Worm (Caenorhabditis elegans) whole organism, L2 larva: ENCODE measurements around the gene nprl-2.

ENCODE experiments used
- C34F6.9 ChIP-seq: fragments of 150-350 bp; optimal IDR thresholded peaks from 2 replicates; lab custom pipeline; 2014; ENCODE audit warnings: missing biosample characterization, missing genetic modification characterization
- F13H6.1 ChIP-seq: sonication (generic microtip); optimal IDR thresholded peaks from 2 replicates; lab custom pipeline; 2016; ENCODE audit warnings: missing genetic modification characterization, missing compliant biosample characterization
- R02D3.7 ChIP-seq: fragments of 150-350 bp; optimal IDR thresholded peaks from 2 replicates; lab custom pipeline; 2014; ENCODE audit warnings: missing biosample characterization, missing genetic modification characterization
- Y55F3AM.14 ChIP-seq: fragments of 200-800 bp; sonication (Bioruptor generic); optimal IDR thresholded peaks from 2 replicates; lab custom pipeline; 2018; ENCODE audit warnings: mild to moderate bottlenecking, missing genetic modification characterization, missing compliant biosample characterization
- ZK546.5 ChIP-seq: sonication (generic microtip); optimal IDR thresholded peaks from 2 replicates; lab custom pipeline; 2017; ENCODE audit warnings: missing biosample characterization, missing genetic modification characterization
- alr-1 ChIP-seq: fragments of 150-350 bp; optimal IDR thresholded peaks from 2 replicates; lab custom pipeline; 2014; ENCODE audit warnings: missing biosample characterization, missing genetic modification characterization
- aly-2 ChIP-seq: fragments of 150-350 bp; optimal IDR thresholded peaks from 2 replicates; lab custom pipeline; 2014; ENCODE audit warnings: missing biosample characterization, missing genetic modification characterization
- ama-1 ChIP-seq: fragments of 150-350 bp; optimal IDR thresholded peaks from 2 replicates; lab custom pipeline; 2018; ENCODE audit warnings: inconsistent platforms
- blmp-1 ChIP-seq: sonication (generic microtip); optimal IDR thresholded peaks from 2 replicates; lab custom pipeline; 2017; ENCODE audit warnings: missing genetic modification characterization, mild to moderate bottlenecking, missing compliant biosample characterization, antibody characterized with exemption, moderate library complexity; ENCODE audit not compliant: insufficient read depth
- ceh-16 ChIP-seq: fragments of 150-350 bp; optimal IDR thresholded peaks from 2 replicates; lab custom pipeline; 2014; ENCODE audit warnings: missing biosample characterization, missing genetic modification characterization
- ceh-82 ChIP-seq: fragments of 150-350 bp; optimal IDR thresholded peaks from 2 replicates; lab custom pipeline; 2014; ENCODE audit warnings: missing biosample characterization, missing genetic modification characterization
- crh-2 ChIP-seq: sonication (generic microtip); optimal IDR thresholded peaks from 2 replicates; lab custom pipeline; 2017; ENCODE audit warnings: missing biosample characterization, missing genetic modification characterization
- dmd-4 ChIP-seq: sonication (generic microtip); optimal IDR thresholded peaks from 2 replicates; lab custom pipeline; 2017; ENCODE audit warnings: missing biosample characterization, missing genetic modification characterization
- egl-27 ChIP-seq: sonication (generic microtip); optimal IDR thresholded peaks from 3 replicates; lab custom pipeline; 2017; ENCODE audit warnings: missing biosample characterization, missing genetic modification reagents, missing genetic modification characterization
- elt-1 ChIP-seq: fragments of 150-350 bp; optimal IDR thresholded peaks from 2 replicates; lab custom pipeline; 2014; ENCODE audit warnings: missing biosample characterization, missing genetic modification characterization
- fos-1 ChIP-seq: fragments of 150-350 bp; optimal IDR thresholded peaks from 2 replicates; lab custom pipeline; 2014; ENCODE audit warnings: missing biosample characterization, missing genetic modification characterization
- gmeb-1 ChIP-seq: fragments of 150-350 bp; optimal IDR thresholded peaks from 2 replicates; lab custom pipeline; 2014; ENCODE audit warnings: missing biosample characterization, missing genetic modification characterization
- lin-13 ChIP-seq: fragments of 150-350 bp; optimal IDR thresholded peaks from 2 replicates; lab custom pipeline; 2014; ENCODE audit warnings: missing biosample characterization, missing genetic modification reagents, missing genetic modification characterization
- lin-39 ChIP-seq: fragments of 150-350 bp; optimal IDR thresholded peaks from 2 replicates; lab custom pipeline; 2014; ENCODE audit warnings: missing biosample characterization, missing genetic modification reagents, missing genetic modification characterization
- lsy-2 ChIP-seq, 2 experiments: fragments of 150-350 bp in 1 of 2; sonication (generic microtip) in 1 of 2; optimal IDR thresholded peaks; 2 replicates each; lab custom pipeline; 2014 to 2017; ENCODE audit warnings: missing biosample characterization in 2 of 2, missing genetic modification characterization in 2 of 2
- mbf-1 ChIP-seq: sonication (generic microtip); optimal IDR thresholded peaks from 2 replicates; lab custom pipeline; 2017; ENCODE audit warnings: missing biosample characterization, missing genetic modification characterization
- mdl-1 ChIP-seq, 2 experiments: fragments of 150-350 bp in 1 of 2; sonication (generic microtip) in 1 of 2; optimal IDR thresholded peaks; 2 replicates each; lab custom pipeline; 2017; ENCODE audit warnings: missing biosample characterization in 2 of 2, missing genetic modification characterization in 2 of 2
- nhr-11 ChIP-seq: fragments of 150-350 bp; optimal IDR thresholded peaks from 2 replicates; lab custom pipeline; 2014; ENCODE audit warnings: missing biosample characterization, missing genetic modification characterization
- nhr-129 ChIP-seq: fragments of 150-350 bp; optimal IDR thresholded peaks from 2 replicates; lab custom pipeline; 2014; ENCODE audit warnings: missing biosample characterization, missing genetic modification characterization
- nhr-21 ChIP-seq: fragments of 150-350 bp; optimal IDR thresholded peaks from 2 replicates; lab custom pipeline; 2014; ENCODE audit warnings: missing biosample characterization, missing genetic modification characterization
- nhr-23 ChIP-seq: fragments of 150-350 bp; optimal IDR thresholded peaks from 2 replicates; lab custom pipeline; 2014; ENCODE audit warnings: missing biosample characterization, missing genetic modification reagents, missing genetic modification characterization
- nhr-237 ChIP-seq: fragments of 150-350 bp; optimal IDR thresholded peaks from 2 replicates; lab custom pipeline; 2014; ENCODE audit warnings: missing biosample characterization, missing genetic modification characterization
- nhr-6 ChIP-seq: fragments of 150-350 bp; optimal IDR thresholded peaks from 2 replicates; lab custom pipeline; 2014; ENCODE audit warnings: missing biosample characterization, missing genetic modification characterization
- nhr-77 ChIP-seq: fragments of 150-350 bp; optimal IDR thresholded peaks from 2 replicates; lab custom pipeline; 2014; ENCODE audit warnings: missing biosample characterization, missing genetic modification characterization
- sem-4 ChIP-seq: fragments of 150-350 bp; optimal IDR thresholded peaks from 2 replicates; lab custom pipeline; 2014; ENCODE audit warnings: missing biosample characterization, missing genetic modification reagents, missing genetic modification characterization
- skn-1 ChIP-seq: sonication (generic microtip); optimal IDR thresholded peaks from 2 replicates; lab custom pipeline; 2017; ENCODE audit warnings: missing biosample characterization, missing genetic modification characterization
- sma-3 ChIP-seq: sonication (generic microtip); optimal IDR thresholded peaks from 2 replicates; lab custom pipeline; 2016; ENCODE audit warnings: missing genetic modification reagents, missing genetic modification characterization, missing compliant biosample characterization
- snpc-4 ChIP-seq: fragments of 150-350 bp; optimal IDR thresholded peaks from 2 replicates; lab custom pipeline; 2014; ENCODE audit warnings: missing biosample characterization, missing genetic modification characterization
- unc-39 ChIP-seq: fragments of 150-350 bp; optimal IDR thresholded peaks from 2 replicates; lab custom pipeline; 2014; ENCODE audit warnings: missing biosample characterization, missing genetic modification characterization
- unc-55 ChIP-seq: fragments of 150-350 bp; sonication (generic microtip); optimal IDR thresholded peaks from 3 replicates; lab custom pipeline; 2014; ENCODE audit warnings: missing biosample characterization, missing genetic modification reagents, missing genetic modification characterization
- zag-1 ChIP-seq: fragments of 150-350 bp; optimal IDR thresholded peaks from 2 replicates; lab custom pipeline; 2014; ENCODE audit warnings: missing biosample characterization, missing genetic modification characterization
- ztf-1 ChIP-seq: fragments of 200-800 bp; sonication (Bioruptor generic); conservative IDR thresholded peaks from 2 replicates; pipeline ENCODE4 v1.3.6; 2022; ENCODE audit warnings: missing genetic modification characterization, missing compliant biosample characterization
- ztf-11 ChIP-seq: sonication (generic microtip); optimal IDR thresholded peaks from 2 replicates; lab custom pipeline; 2017; ENCODE audit warnings: missing biosample characterization, missing genetic modification characterization

The nprl-2 gene

DNA sequence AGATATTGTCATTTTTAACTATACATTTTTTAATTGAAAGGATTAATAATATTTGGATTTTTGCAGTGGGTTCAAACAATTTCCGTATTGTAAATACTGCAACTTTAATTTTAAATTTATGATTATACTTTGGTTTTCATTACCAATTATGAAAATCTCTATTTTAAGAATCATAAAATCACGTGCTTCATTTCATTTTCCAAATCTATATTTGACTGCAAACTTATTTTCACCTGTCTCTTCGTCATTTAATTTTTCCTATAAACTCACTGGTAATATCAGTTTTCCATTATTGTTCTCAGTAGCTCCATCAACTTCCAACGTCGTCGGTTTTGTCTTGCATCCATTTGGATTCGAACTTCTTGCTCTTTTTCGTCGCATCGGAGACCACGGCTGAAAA, 24.3 kb upstream of the nprl-2 start, which contains the start of gene R05G6.1:
Gene R05G6.1 (plus strand): TSS at position 301 of the 400 bp plus-strand sequence.
- TF ChIP-seq lin-39 (no peak), ceh-16 (tag; lab: Kevin White, UChicago) (no peak), ztf-1 (GFP tag; lab: Robert Waterston, UW) (no peak), mbf-1 (tag; lab: Kevin White, UChicago) (no peak), nhr-6 (tag; lab: Kevin White, UChicago) (no peak), nhr-23 (tag; lab: Kevin White, UChicago) (no peak), fos-1 (no peak), ZK546.5 (tag; lab: Kevin White, UChicago) (no peak), lsy-2 (tag; optimal IDR thresholded peaks at IDR 0.05; lab: Kevin White, UChicago) (no peak)

DNA sequence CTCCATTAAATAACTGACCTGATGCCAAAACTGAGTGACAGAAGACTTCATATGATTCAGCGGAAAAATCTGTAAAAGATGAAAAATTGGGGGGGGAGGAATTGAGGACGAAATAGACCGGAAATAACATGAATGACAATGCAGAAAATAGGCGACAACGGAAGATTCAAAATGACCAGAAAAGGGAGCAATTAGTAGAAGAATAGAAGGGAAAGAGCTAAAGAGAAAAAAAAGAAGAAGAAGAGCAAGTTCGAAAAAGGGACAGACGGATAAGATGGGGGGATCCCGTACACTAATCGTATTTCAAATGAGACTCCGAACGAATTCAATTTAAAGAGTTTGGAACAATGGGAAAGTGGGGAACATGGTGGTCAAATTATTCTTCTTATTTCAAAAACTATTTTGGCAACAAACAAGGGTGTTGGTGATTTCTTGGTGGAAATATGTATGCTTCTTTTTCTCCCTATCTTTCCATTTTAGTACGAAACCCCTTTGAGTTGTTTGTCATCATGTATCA, 14.1 kb upstream of the nprl-2 start, which contains the start of gene R05G6.10:
Gene R05G6.10 (minus strand): TSS at position 51 of the 517 bp plus-strand sequence.
- TF ChIP-seq sem-4 (tag; lab: Kevin White, UChicago) (no peak), zag-1 (tag; lab: Kevin White, UChicago) (peak; percentile 2)

DNA sequence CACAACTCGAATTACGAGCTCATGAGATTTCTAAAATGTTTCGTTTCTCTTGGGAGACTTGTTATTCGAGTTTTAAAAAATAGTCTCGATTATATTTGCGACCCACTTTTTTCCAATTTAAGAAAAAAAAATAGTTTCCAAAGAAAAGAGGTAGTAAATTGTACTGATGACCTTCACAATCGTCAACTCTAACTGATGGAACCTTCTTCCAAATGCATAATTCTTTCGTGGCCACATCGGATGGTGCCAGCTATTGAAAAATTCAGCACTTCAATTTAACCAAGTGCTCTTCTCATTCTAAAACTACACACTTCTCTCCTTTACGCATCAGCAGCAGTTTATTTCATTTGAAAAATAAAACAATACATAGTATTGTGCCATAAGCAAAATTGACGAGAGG, 13.0 kb upstream of the nprl-2 start:
- no peak for TF ChIP-seq nhr-237 (tag; lab: Kevin White, UChicago)
- no peak for TF ChIP-seq ceh-82 (tag; lab: Kevin White, UChicago)
- no peak for TF ChIP-seq gmeb-1
- no peak for TF ChIP-seq snpc-4 (tag; lab: Kevin White, UChicago)
- TF ChIP-seq alr-1 (tag; lab: Kevin White, UChicago): no peak
- TF ChIP-seq nhr-129 (tag; lab: Kevin White, UChicago): no peak
- no peak for TF ChIP-seq egl-27 (tag; lab: Kevin White, UChicago)
- no peak for TF ChIP-seq R02D3.7
- no peak for TF ChIP-seq ama-1 (lab: Kevin White, UChicago)
- no peak for TF ChIP-seq ztf-11 (tag; lab: Kevin White, UChicago)

DNA sequence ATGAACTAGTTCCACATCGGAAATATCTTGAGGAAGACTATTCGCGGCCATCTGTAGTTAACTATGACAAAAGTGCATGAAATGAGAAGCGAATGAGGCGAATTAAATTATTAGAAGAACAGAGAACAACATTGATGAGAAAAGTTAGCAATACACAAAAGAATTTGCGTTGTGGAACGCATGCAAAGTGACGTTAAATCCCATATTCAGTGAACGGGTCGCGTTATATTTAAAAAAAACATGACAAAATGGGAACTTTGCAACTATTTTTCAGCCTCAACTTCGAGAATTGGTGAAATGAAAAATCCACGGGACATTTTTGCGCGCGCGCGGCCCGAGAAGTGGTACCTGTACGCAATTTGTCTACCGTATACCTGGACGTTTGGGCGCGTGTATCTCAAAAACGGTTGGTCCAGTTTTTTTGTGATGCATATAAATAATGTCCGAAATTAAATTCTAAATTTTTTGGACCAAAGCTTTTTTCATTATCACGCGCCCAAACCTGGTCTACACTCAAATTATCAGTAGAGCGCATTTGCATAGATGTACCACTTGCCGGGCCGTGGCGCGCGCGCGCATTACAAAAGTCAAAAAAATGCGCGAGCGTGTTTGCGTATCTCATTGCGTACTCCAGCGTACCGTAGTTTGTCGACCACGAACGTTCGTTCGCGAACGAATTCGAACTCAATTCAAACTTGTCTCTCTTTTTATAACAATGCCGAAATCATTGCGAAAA, 8.6 kb upstream of the nprl-2 start, which contains the start of the genes cdd-2 and oef-1:
Gene cdd-2 (minus strand): TSS at position 51 of the 736 bp plus-strand sequence.
Gene oef-1 (plus strand): TSS at position 575 of the 736 bp plus-strand sequence.
- TF ChIP-seq R02D3.7 (no peak), sma-3 (GFP tag; lab: Kevin White, UChicago) (no peak), ceh-16 (tag; lab: Kevin White, UChicago) (no peak), C34F6.9 (tag; lab: Kevin White, UChicago) (no peak), gmeb-1 (no peak), crh-2 (no peak), egl-27 (tag; lab: Kevin White, UChicago) (no peak), dmd-4 (tag; lab: Kevin White, UChicago) (no peak)

DNA sequence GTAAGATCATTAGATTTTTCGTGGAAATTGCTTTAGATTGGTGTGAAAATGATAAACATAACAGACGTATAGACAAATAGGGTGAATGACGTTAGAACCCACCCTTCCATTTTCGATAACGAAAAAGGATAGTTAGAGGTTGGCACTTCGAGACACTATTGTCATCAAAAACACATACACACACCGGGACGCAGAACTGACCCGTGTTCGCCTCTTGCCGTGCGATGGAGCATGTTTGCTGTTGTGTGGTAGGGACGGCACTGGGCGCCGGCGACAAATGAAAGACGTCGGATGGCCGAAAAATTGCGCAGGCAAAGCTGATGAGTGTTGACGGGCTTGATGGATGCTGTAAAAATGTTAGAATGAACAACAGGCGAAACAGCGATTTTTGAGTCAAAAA, 6.8 kb upstream of the nprl-2 start:
- TF ChIP-seq unc-39 (tag; lab: Kevin White, UChicago): no peak
- TF ChIP-seq C34F6.9 (tag; lab: Kevin White, UChicago): peak; percentile 28
- peak; percentile 80 for TF ChIP-seq skn-1 (tag; lab: Kevin White, UChicago)
- no peak for TF ChIP-seq ztf-11 (tag; lab: Kevin White, UChicago)
- TF ChIP-seq nhr-129 (tag; lab: Kevin White, UChicago): peak; percentile 60
- TF ChIP-seq fos-1: peak; percentile 54
- peak; percentile 19 for TF ChIP-seq F13H6.1
- TF ChIP-seq lsy-2 (tag; optimal IDR thresholded peaks at IDR 0.05; lab: Kevin White, UChicago): peak in 1 of 2 experiments; percentile 41
- TF ChIP-seq ceh-16 (tag; lab: Kevin White, UChicago): no peak
- TF ChIP-seq nhr-21 (tag; lab: Kevin White, UChicago): no peak

DNA sequence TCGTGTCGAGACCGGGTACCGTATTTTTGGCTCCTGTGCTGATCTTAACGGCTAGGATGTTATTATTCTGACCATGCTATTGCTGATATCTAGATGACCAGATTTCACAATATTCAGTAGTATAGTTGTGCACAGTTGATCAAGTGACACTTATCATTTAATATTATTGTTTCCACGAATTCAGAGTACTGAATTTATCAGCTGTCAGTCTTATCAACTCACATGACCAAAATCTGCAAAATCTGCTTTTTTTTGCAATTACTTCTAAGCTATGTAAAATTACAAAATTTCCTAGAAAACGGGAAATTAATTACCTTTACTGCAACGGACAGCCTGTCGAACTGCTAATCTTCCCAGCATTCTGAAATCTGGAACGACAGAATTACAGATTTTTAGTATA, 6.2 kb upstream of the nprl-2 start, which contains the start of gene pam-1:
Gene pam-1 (minus strand): TSS at position 368 of the 400 bp plus-strand sequence.
- TF ChIP-seq lin-13 (GFP tag; lab: Kevin White, UChicago): no peak
- no peak for TF ChIP-seq Y55F3AM.14 (GFP tag; lab: Kevin White, UChicago)
- no peak for TF ChIP-seq aly-2 (tag; lab: Kevin White, UChicago)
- TF ChIP-seq mdl-1 (tag; optimal IDR thresholded peaks at IDR 0.05; lab: Kevin White, UChicago): no peak
- TF ChIP-seq zag-1 (tag; lab: Kevin White, UChicago): no peak
- no peak for TF ChIP-seq unc-55
- TF ChIP-seq nhr-77 (tag; lab: Kevin White, UChicago): no peak
- TF ChIP-seq elt-1: no peak
- TF ChIP-seq nhr-11 (tag; lab: Kevin White, UChicago): no peak
- TF ChIP-seq crh-2: no peak
- no peak for TF ChIP-seq blmp-1
- no peak for TF ChIP-seq ZK546.5 (tag; lab: Kevin White, UChicago)
- TF ChIP-seq ztf-11 (tag; lab: Kevin White, UChicago): no peak
- TF ChIP-seq, all 48 proteins: peak for 0
